Fruit fly (Drosophila melanogaster): Measurements from ENCODE around the gene dos.

dos gene

dm6 chr3L:2631406-2631805, 42.2 kb downstream of the dos start, which contains the start of the genes CG42245 and MEP-1 (continued):
- no peak; the same call in 2 of the 3 replicates for TF ChIP-seq zen2 (GFP tag; IDR thresholded peaks at IDR 0.05; ENCODE audit: partially characterized antibody)
- peak; percentile 53 for TF ChIP-seq hbn (GFP tag; IDR thresholded peaks at IDR 0.05; ENCODE audit: partially characterized antibody)
- TF ChIP-seq pb (GFP tag; optimal IDR thresholded peaks at IDR 0.05): no peak
- TF ChIP-seq CG3995 (GFP tag; optimal IDR thresholded peaks at IDR 0.05): peak; percentile 34
- TF ChIP-seq Atf-2 (GFP tag; optimal IDR thresholded peaks at IDR 0.05): peak; percentile 14
- no peak for TF ChIP-seq CG4328 (GFP tag; optimal IDR thresholded peaks at IDR 0.05)
- TF ChIP-seq insv (GFP tag; optimal IDR thresholded peaks at IDR 0.05): peak in 1 of 2 experiments; percentile 34
- peak; percentile 41 for TF ChIP-seq NC2α (GFP tag; optimal IDR thresholded peaks at IDR 0.05)
- TF ChIP-seq ro (GFP tag; IDR thresholded peaks at IDR 0.05): no peak
- TF ChIP-seq CG1647 (GFP tag; optimal IDR thresholded peaks at IDR 0.05): no peak
- no peak for TF ChIP-seq D19B (GFP tag; optimal IDR thresholded peaks at IDR 0.05)
- no peak for TF ChIP-seq CkIIα-i1 (GFP tag; IDR thresholded peaks at IDR 0.05)
- peak; percentile 29 for TF ChIP-seq CG18011 (GFP tag; optimal IDR thresholded peaks at IDR 0.05)
- no peak for TF ChIP-seq CG2678 (tag; optimal IDR thresholded peaks at IDR 0.05)
- peak; percentile 37 for TF ChIP-seq pum (GFP tag; optimal IDR thresholded peaks at IDR 0.05)
- TF ChIP-seq CG6791 (GFP tag; IDR thresholded peaks at IDR 0.05; ENCODE audit: partially characterized antibody): peak; percentile 71
- TF ChIP-seq CG11398 (GFP tag; optimal IDR thresholded peaks at IDR 0.05): peak; percentile 37
- TF ChIP-seq p53 (GFP tag; optimal IDR thresholded peaks at IDR 0.05): no peak
- peak; percentile 16 for TF ChIP-seq Ssrp (tag; optimal IDR thresholded peaks at IDR 0.05)
- TF ChIP-seq aop (GFP tag; IDR thresholded peaks at IDR 0.05): no peak
- no peak for TF ChIP-seq gsb-n (tag; optimal IDR thresholded peaks at IDR 0.05)
- no peak for TF ChIP-seq CG17912 (GFP tag; optimal IDR thresholded peaks at IDR 0.05)
- peak; percentile 62 for TF ChIP-seq CG16813 (GFP tag; IDR thresholded peaks at IDR 0.05; ENCODE audit: partially characterized antibody)
- no peak for TF ChIP-seq sisA (GFP tag; IDR thresholded peaks at IDR 0.05)
- no peak for TF ChIP-seq Gug (GFP tag; IDR thresholded peaks at IDR 0.05)
- TF ChIP-seq Fer3 (tag; optimal IDR thresholded peaks at IDR 0.05): peak; percentile 19
- TF ChIP-seq eve (GFP tag; optimal IDR thresholded peaks at IDR 0.05): no peak
- TF ChIP-seq kni (GFP tag; optimal IDR thresholded peaks at IDR 0.05): no peak
- TF ChIP-seq gfzf (GFP tag; optimal IDR thresholded peaks at IDR 0.05): peak; percentile 15
- peak; percentile 61 for TF ChIP-seq sna (GFP tag; IDR thresholded peaks at IDR 0.05; ENCODE audit: partially characterized antibody)
- TF ChIP-seq HLH3B (GFP tag; IDR thresholded peaks at IDR 0.05): no peak
- peak; percentile 52 for TF ChIP-seq tup (GFP tag; optimal IDR thresholded peaks at IDR 0.05)
- peak; percentile 67; the same call in 1 of the 3 replicates for TF ChIP-seq mld (GFP tag; IDR thresholded peaks at IDR 0.05; ENCODE audit: partially characterized antibody)
- no peak for TF ChIP-seq CG12769 (tag; optimal IDR thresholded peaks at IDR 0.05)
- TF ChIP-seq Adf1 (GFP tag; IDR thresholded peaks at IDR 0.05): 0 out of 2 replicates have a peak, but pooled peaks have one; percentile 10
- peak; percentile 94 for TF ChIP-seq CG2116 (GFP tag; optimal IDR thresholded peaks at IDR 0.05)
- peak; percentile 61 for TF ChIP-seq gcm2 (GFP tag; optimal IDR thresholded peaks at IDR 0.05)
- no peak for TF ChIP-seq CG6689 (GFP tag; IDR thresholded peaks at IDR 0.05)
- no peak for TF ChIP-seq en (GFP tag; optimal IDR thresholded peaks at IDR 0.05)
- TF ChIP-seq Usf (GFP tag; optimal IDR thresholded peaks at IDR 0.05): no peak
- TF ChIP-seq CG14667 (GFP tag; IDR thresholded peaks at IDR 0.05): no peak
- no peak for TF ChIP-seq sqz (GFP tag; optimal IDR thresholded peaks at IDR 0.05)
- peak; percentile 95 for TF ChIP-seq stwl (tag; optimal IDR thresholded peaks at IDR 0.05)
- TF ChIP-seq CG2202 (tag; optimal IDR thresholded peaks at IDR 0.05): no peak
- TF ChIP-seq tx (GFP tag; optimal IDR thresholded peaks at IDR 0.05): peak; percentile 25
- peak; percentile 29 for TF ChIP-seq CG33557 (GFP tag; optimal IDR thresholded peaks at IDR 0.05)
- TF ChIP-seq Dll (GFP tag; IDR thresholded peaks at IDR 0.05; ENCODE audit: partially characterized antibody): peak; percentile 75; the same call in 3 of the 4 replicates
- TF ChIP-seq lbe (GFP tag; optimal IDR thresholded peaks at IDR 0.05): peak; percentile 74
- peak; percentile 17 for TF ChIP-seq CG9609 (GFP tag; optimal IDR thresholded peaks at IDR 0.05)
- peak; percentile 33 for TF ChIP-seq exex (tag; optimal IDR thresholded peaks at IDR 0.05)
